Worm (Caenorhabditis elegans) whole organism, L1 larva: ENCODE results near the gene F52B11.5.

Experiments
- C34B4.2 ChIP-seq: sonication (generic microtip); optimal IDR thresholded peaks from 2 replicates; lab custom pipeline; 2017; ENCODE audit warnings: mild to moderate bottlenecking, missing genetic modification characterization, missing compliant biosample characterization
- aha-1 ChIP-seq: fragments of 150-350 bp; optimal IDR thresholded peaks from 2 replicates; lab custom pipeline; 2014; ENCODE audit warnings: missing biosample characterization, missing genetic modification characterization
- alr-1 ChIP-seq: fragments of 200-800 bp; sonication (Bioruptor generic); optimal IDR thresholded peaks from 2 replicates; lab custom pipeline; 2018; ENCODE audit warnings: borderline replicate concordance, mild to moderate bottlenecking, missing genetic modification characterization, missing compliant biosample characterization
- blmp-1 ChIP-seq: fragments of 150-350 bp; optimal IDR thresholded peaks from 2 replicates; lab custom pipeline; 2014; ENCODE audit warnings: missing biosample characterization, missing genetic modification characterization
- ceh-63 ChIP-seq: fragments of 200-800 bp; sonication (Bioruptor generic); optimal IDR thresholded peaks from 2 replicates; lab custom pipeline; 2018; ENCODE audit warnings: mild to moderate bottlenecking, missing genetic modification characterization, missing compliant biosample characterization
- ces-1 ChIP-seq: fragments of 150-350 bp; optimal IDR thresholded peaks from 2 replicates; lab custom pipeline; 2014; ENCODE audit warnings: missing biosample characterization, missing genetic modification reagents, missing genetic modification characterization
- efl-1 ChIP-seq, 4 experiments: fragments of 150-350 bp; optimal IDR thresholded peaks in 3 of 4; peaks in 1 of 4; 1 replicate in 1 of 4; 2 replicates in 3 of 4; lab custom pipeline; 2014; ENCODE audit warnings: missing biosample characterization in 2 of 4, missing genetic modification characterization in 2 of 4, missing genetic modification reagents in 2 of 4
- elt-3 ChIP-seq, 6 experiments: fragments of 150-350 bp in 1 of 6; sonication (generic microtip); optimal IDR thresholded peaks; 2 replicates each; lab custom pipeline; 2017 to 2018; ENCODE audit warnings: missing biosample characterization in 6 of 6, missing genetic modification characterization in 6 of 6, inconsistent platforms in 1 of 6
- fkh-4 ChIP-seq: sonication (generic microtip); optimal IDR thresholded peaks from 2 replicates; lab custom pipeline; 2016; ENCODE audit warnings: missing compliant biosample characterization, missing genetic modification characterization, borderline replicate concordance
- grh-1 ChIP-seq: fragments of 200-800 bp; sonication (Bioruptor generic); IDR thresholded peaks from 2 replicates; pipeline ENCODE4 v1.3.6; 2022; ENCODE audit warnings: missing genetic modification reagents, missing genetic modification characterization, missing compliant biosample characterization
- hlh-4 ChIP-seq: sonication (generic microtip); optimal IDR thresholded peaks from 2 replicates; lab custom pipeline; 2016; ENCODE audit warnings: mild to moderate bottlenecking, missing genetic modification characterization, missing compliant biosample characterization
- hpl-2 ChIP-seq: fragments of 150-350 bp; optimal IDR thresholded peaks from 2 replicates; lab custom pipeline; 2014; ENCODE audit warnings: missing biosample characterization, missing genetic modification reagents, missing genetic modification characterization
- jun-1 ChIP-seq: fragments of 150-350 bp; optimal IDR thresholded peaks from 2 replicates; lab custom pipeline; 2014; ENCODE audit warnings: missing biosample characterization, missing genetic modification reagents, missing genetic modification characterization
- lin-39 ChIP-seq: fragments of 150-350 bp; optimal IDR thresholded peaks from 2 replicates; lab custom pipeline; 2014; ENCODE audit warnings: missing biosample characterization, missing genetic modification reagents, missing genetic modification characterization
- lir-3 ChIP-seq: sonication (generic microtip); optimal IDR thresholded peaks from 2 replicates; lab custom pipeline; 2016; ENCODE audit warnings: mild to moderate bottlenecking, missing genetic modification characterization, moderate library complexity, missing compliant biosample characterization; ENCODE audit not compliant: poor library complexity
- mab-9 ChIP-seq: fragments of 200-800 bp; sonication (Bioruptor generic); IDR thresholded peaks from 2 replicates; pipeline ENCODE4 v1.3.6; 2022; ENCODE audit warnings: missing genetic modification reagents, missing genetic modification characterization, missing compliant biosample characterization
- mep-1 ChIP-seq: fragments of 150-350 bp; optimal IDR thresholded peaks from 2 replicates; lab custom pipeline; 2014; ENCODE audit warnings: missing biosample characterization, missing genetic modification characterization
- nhr-11 ChIP-seq: fragments of 150-350 bp; optimal IDR thresholded peaks from 2 replicates; lab custom pipeline; 2014; ENCODE audit warnings: missing biosample characterization, missing genetic modification characterization
- nhr-19 ChIP-seq: fragments of 200-800 bp; sonication (Bioruptor generic); conservative IDR thresholded peaks from 2 replicates; pipeline ENCODE4 v1.3.6; 2022; ENCODE audit warnings: missing genetic modification characterization, missing compliant biosample characterization
- nhr-20 ChIP-seq: sonication (generic microtip); optimal IDR thresholded peaks from 2 replicates; lab custom pipeline; 2016; ENCODE audit warnings: mild to moderate bottlenecking, missing genetic modification characterization, missing compliant biosample characterization
- nhr-237 ChIP-seq: fragments of 150-350 bp; optimal IDR thresholded peaks from 2 replicates; lab custom pipeline; 2014; ENCODE audit warnings: missing biosample characterization, missing genetic modification characterization
- nhr-71 ChIP-seq: sonication (generic microtip); optimal IDR thresholded peaks from 2 replicates; lab custom pipeline; 2016; ENCODE audit warnings: mild to moderate bottlenecking, missing genetic modification characterization, moderate library complexity, missing compliant biosample characterization
- nhr-77 ChIP-seq: fragments of 150-350 bp; optimal IDR thresholded peaks from 2 replicates; lab custom pipeline; 2014; ENCODE audit warnings: missing biosample characterization, missing genetic modification characterization
- nhr-84 ChIP-seq: sonication (generic microtip); optimal IDR thresholded peaks from 2 replicates; lab custom pipeline; 2017; ENCODE audit warnings: missing biosample characterization, missing genetic modification characterization
- nhr-85 ChIP-seq: sonication (generic microtip); peaks from one replicate; lab custom pipeline; 2016; ENCODE audit warnings: missing genetic modification characterization, inconsistent platforms, missing compliant biosample characterization
- nhr-90 ChIP-seq: sonication (generic microtip); optimal IDR thresholded peaks from 2 replicates; lab custom pipeline; 2016; ENCODE audit warnings: mild to moderate bottlenecking, missing genetic modification characterization, missing compliant biosample characterization; ENCODE audit not compliant: poor library complexity
- sox-4 ChIP-seq: sonication (generic microtip); optimal IDR thresholded peaks from 2 replicates; lab custom pipeline; 2016; ENCODE audit warnings: missing genetic modification characterization, missing compliant biosample characterization
- unc-130 ChIP-seq: fragments of 150-350 bp; optimal IDR thresholded peaks from 2 replicates; lab custom pipeline; 2017; ENCODE audit warnings: missing biosample characterization, missing genetic modification characterization, inconsistent platforms
- unc-30 ChIP-seq: sonication (generic microtip); optimal IDR thresholded peaks from 2 replicates; lab custom pipeline; 2017; ENCODE audit warnings: missing biosample characterization, missing genetic modification characterization
- xbp-1 ChIP-seq: sonication (generic microtip); optimal IDR thresholded peaks from 2 replicates; lab custom pipeline; 2016; ENCODE audit warnings: missing genetic modification characterization, missing compliant biosample characterization
- zag-1 ChIP-seq: fragments of 150-350 bp; optimal IDR thresholded peaks from 2 replicates; lab custom pipeline; 2014; ENCODE audit warnings: missing biosample characterization, missing genetic modification characterization
- zip-4 ChIP-seq: fragments of 200-800 bp; sonication (Bioruptor generic); optimal IDR thresholded peaks from 2 replicates; lab custom pipeline; 2018; ENCODE audit warnings: mild to moderate bottlenecking, missing genetic modification characterization, moderate library complexity, missing compliant biosample characterization

Gene F52B11.5

ce11 chrIV:14086395-14086794 lies 16.6 kb downstream of the F52B11.5 start:
- TF ChIP-seq unc-130 (tag; lab: Kevin White, UChicago) (no peak), zip-4 (GFP tag; lab: Kevin White, UChicago) (no peak), nhr-20 (tag; lab: Kevin White, UChicago) (no peak), blmp-1 (peak; percentile 96), elt-3 (tag; optimal IDR thresholded peaks at IDR 0.05; lab: Kevin White, UChicago) (peak in 1 of 6 experiments; percentile 47), mep-1 (tag; lab: Kevin White, UChicago) (peak; percentile 43), mab-9 (GFP tag; lab: Robert Waterston, UW) (no peak), nhr-237 (tag; lab: Kevin White, UChicago) (no peak)

DNA sequence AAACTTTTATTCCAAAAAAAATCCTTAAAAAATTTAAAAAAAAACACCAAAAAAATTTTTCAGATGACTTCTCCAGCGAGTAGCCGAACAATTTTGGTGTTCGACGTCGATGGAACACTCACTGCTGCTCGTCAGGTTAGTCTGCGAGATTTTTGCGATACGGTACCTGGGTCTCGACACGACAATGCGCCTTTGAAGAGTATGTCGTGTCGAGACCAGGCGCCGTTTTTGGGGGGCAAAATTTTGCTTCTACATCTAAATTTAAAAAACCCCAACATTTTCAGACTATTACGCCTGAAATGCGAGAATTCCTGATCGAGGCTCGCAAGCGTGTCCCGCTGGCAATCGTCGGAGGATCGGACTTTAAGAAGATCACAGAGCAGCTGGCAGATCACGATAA lies 19.5 kb downstream of the F52B11.5 start, which contains the start of gene F52B11.2:
F52B11.2 (plus strand) TSS at position 64 of the 400 bp plus-strand sequence.
- peak; percentile 20 for TF ChIP-seq nhr-85
- TF ChIP-seq fkh-4 (tag; lab: Kevin White, UChicago), result no peak
- TF ChIP-seq, all 84 proteins: peak for 1

ce11 chrIV:14082956-14083355 lies 20.1 kb downstream of the F52B11.5 start:
- TF ChIP-seq ces-1 (GFP tag; lab: Kevin White, UChicago) (no peak), nhr-71 (no peak), xbp-1 (tag; lab: Kevin White, UChicago) (peak; percentile 65)
- TF ChIP-seq, all 84 proteins: peak for 1

DNA sequence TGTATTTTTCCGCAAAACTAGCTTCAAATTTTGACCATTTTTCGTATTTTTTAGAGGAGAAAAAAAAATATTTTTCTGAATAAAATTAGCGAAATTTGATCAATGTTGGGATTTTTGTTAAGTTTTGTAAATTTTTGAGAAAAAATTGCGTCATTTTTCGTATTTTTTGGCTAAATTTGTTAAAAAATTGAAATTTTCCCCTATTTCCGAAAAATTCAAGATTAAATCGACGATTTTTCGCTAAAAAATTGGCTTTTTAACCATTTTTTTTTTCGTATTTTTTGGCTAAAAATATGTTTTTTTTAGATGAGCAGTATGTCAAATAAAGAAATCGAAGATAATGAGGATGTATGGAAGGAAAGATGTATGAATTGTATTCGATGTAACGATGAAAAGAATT lies 25.9 kb downstream of the F52B11.5 start, which contains the start of gene cfp-1:
cfp-1 (plus strand) TSS at position 301 of the 400 bp plus-strand sequence.
- no peak for TF ChIP-seq sox-4
- TF ChIP-seq nhr-84 (tag; lab: Kevin White, UChicago), result no peak
- TF ChIP-seq grh-1, result no peak

- TF ChIP-seq nhr-90 (tag; lab: Kevin White, UChicago) (no peak), efl-1 (optimal IDR thresholded peaks at IDR 0.05; lab: Kevin White, UChicago) (no peak), efl-1 (GFP tag; optimal IDR thresholded peaks at IDR 0.05 in 1 of 2; lab: Kevin White, UChicago) (peak in 1 of 2 experiments; percentile 73)
Observed at ce11 chrIV:14074456-14074855, 28.6 kb downstream of the F52B11.5 start.

DNA sequence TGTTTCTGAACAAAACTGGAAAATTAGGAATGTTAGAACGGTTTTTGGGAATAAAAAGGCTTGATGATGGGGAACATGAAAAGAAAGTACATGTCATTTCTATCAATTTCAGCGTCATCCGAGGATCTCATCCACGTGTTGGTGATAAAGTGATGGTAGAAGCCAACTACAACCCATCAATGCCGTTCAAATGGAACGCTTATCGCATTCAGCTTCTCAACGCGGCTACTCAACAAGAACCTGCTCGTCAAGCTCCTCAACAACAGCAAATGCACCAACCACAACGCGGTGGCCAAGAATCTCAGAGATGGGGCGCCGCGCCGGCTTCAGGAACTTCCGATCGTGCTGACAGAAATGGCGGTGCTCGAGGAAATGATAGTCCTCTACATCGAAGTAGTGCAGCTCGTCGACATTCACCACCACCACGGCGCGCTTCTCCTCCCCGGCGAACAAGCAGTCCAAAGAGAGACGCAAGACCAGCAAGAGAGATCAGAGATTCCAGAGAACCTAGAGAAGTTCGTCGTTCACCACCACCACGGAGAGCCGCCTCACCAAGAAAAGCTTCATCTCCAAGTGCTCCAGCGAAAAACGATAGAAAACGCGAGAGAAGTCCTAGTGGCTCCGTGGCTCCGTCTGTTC lies 30.9 kb downstream of the F52B11.5 start:
- no peak for TF ChIP-seq alr-1 (tag; lab: Kevin White, UChicago)
- TF ChIP-seq unc-30 (tag; lab: Kevin White, UChicago), result no peak
- TF ChIP-seq nhr-11 (tag; lab: Kevin White, UChicago), result no peak
- TF ChIP-seq nhr-77, result no peak
- TF ChIP-seq grh-1, result no peak
- TF ChIP-seq zag-1 (tag; lab: Kevin White, UChicago), result no peak
- TF ChIP-seq C34B4.2 (tag; lab: Kevin White, UChicago), result no peak
- no peak for TF ChIP-seq jun-1 (tag; lab: Kevin White, UChicago)
- no peak for TF ChIP-seq aha-1 (tag; lab: Kevin White, UChicago)
- no peak for TF ChIP-seq hpl-2 (GFP tag; lab: Kevin White, UChicago)
- no peak for TF ChIP-seq hlh-4 (tag; lab: Kevin White, UChicago)

ce11 chrIV:14071466-14071865 lies 31.6 kb downstream of the F52B11.5 start, which contains the start of gene ccar-1:
TSS of gene ccar-1 (plus strand) at chrIV:14071548.
- TF ChIP-seq lir-3 (tag; lab: Kevin White, UChicago), result no peak
- TF ChIP-seq lin-39 (tag; lab: Kevin White, UChicago), result no peak
- TF ChIP-seq nhr-19, result 0 out of 2 replicates have a peak, but pooled peaks have one; percentile 9
- TF ChIP-seq ceh-63 (GFP tag; lab: Kevin White, UChicago), result peak; percentile 60
- TF ChIP-seq, all 84 proteins: peak for 2
